Fruit fly (Drosophila melanogaster) whole organism, adult: ENCODE results near the gene Akap200.
A peak's percentile ranks its signal among the peaks of the same experiment; 100 is the strongest.

ENCODE experiments used
- CG11617 ChIP-seq: fragments of 200-800 bp; sonication (Bioruptor generic); optimal IDR thresholded peaks from 2 replicates; lab custom pipeline; 2017; ENCODE audit warnings: mild to moderate bottlenecking, missing biosample characterization, missing genetic modification reagents, missing genetic modification characterization
- CG12768 ChIP-seq: fragments of 200-800 bp; sonication (Bioruptor generic); optimal IDR thresholded peaks from 2 replicates; lab custom pipeline; 2017; ENCODE audit warnings: missing biosample characterization, missing genetic modification characterization, mild to moderate bottlenecking, moderate library complexity, missing genetic modification reagents
- CG14711 ChIP-seq: fragments of 200-800 bp; sonication (Bioruptor generic); optimal IDR thresholded peaks from 2 replicates; lab custom pipeline; 2018; ENCODE audit warnings: missing biosample characterization, mild to moderate bottlenecking, missing genetic modification characterization, moderate library complexity
- CG1620 ChIP-seq: fragments of 200-800 bp; sonication (Bioruptor generic); optimal IDR thresholded peaks from 2 replicates; lab custom pipeline; 2016; ENCODE audit warnings: missing biosample characterization, missing genetic modification characterization
- CG33017 ChIP-seq: fragments of 200-800 bp; sonication (Bioruptor generic); optimal IDR thresholded peaks from 2 replicates; lab custom pipeline; 2018; ENCODE audit warnings: missing biosample characterization, mild to moderate bottlenecking, missing genetic modification characterization, moderate library complexity
- CG5204 ChIP-seq: fragments of 200-800 bp; sonication (Bioruptor generic); optimal IDR thresholded peaks from 2 replicates; lab custom pipeline; 2016; ENCODE audit warnings: missing biosample characterization, missing genetic modification characterization
- CG7045 ChIP-seq: fragments of 200-800 bp; sonication (Bioruptor generic); optimal IDR thresholded peaks from 2 replicates; lab custom pipeline; 2017; ENCODE audit warnings: missing biosample characterization, mild to moderate bottlenecking, missing genetic modification characterization
- CG7101 ChIP-seq: fragments of 200-800 bp; sonication (Bioruptor generic); optimal IDR thresholded peaks from 2 replicates; lab custom pipeline; 2018; ENCODE audit warnings: missing biosample characterization, mild to moderate bottlenecking, missing genetic modification characterization, moderate library complexity
- Clk ChIP-seq: fragments of 200-800 bp; sonication (Bioruptor generic); optimal IDR thresholded peaks from 2 replicates; lab custom pipeline; 2017; ENCODE audit warnings: missing biosample characterization, missing genetic modification characterization
- Crg-1 ChIP-seq: fragments of 200-800 bp; sonication (Bioruptor generic); optimal IDR thresholded peaks from 2 replicates; lab custom pipeline; 2016; ENCODE audit warnings: missing biosample characterization, missing genetic modification characterization
- Hr96 ChIP-seq: fragments of 200-800 bp; sonication (Bioruptor generic); optimal IDR thresholded peaks from 2 replicates; lab custom pipeline; 2016; ENCODE audit warnings: missing biosample characterization, missing genetic modification characterization
- Mnt ChIP-seq: fragments of 200-800 bp; sonication (Bioruptor generic); optimal IDR thresholded peaks from 2 replicates; lab custom pipeline; 2016; ENCODE audit warnings: missing biosample characterization, mild to moderate bottlenecking, missing genetic modification characterization
- bab1 ChIP-seq: fragments of 200-800 bp; sonication (Bioruptor generic); optimal IDR thresholded peaks from 3 replicates; lab custom pipeline; 2019; ENCODE audit warnings: missing biosample characterization, mild to moderate bottlenecking, missing genetic modification characterization, moderate library complexity
- cic ChIP-seq: fragments of 200-800 bp; sonication (Bioruptor generic); optimal IDR thresholded peaks from 2 replicates; lab custom pipeline; 2017; ENCODE audit warnings: missing biosample characterization, mild to moderate bottlenecking, missing genetic modification characterization, moderate library complexity
- cnc ChIP-seq, 2 experiments: fragments of >200 bp; optimal IDR thresholded peaks; 2 replicates each; lab custom pipeline; 2017
- kay ChIP-seq: fragments of 200-800 bp; sonication (Bioruptor generic); peaks from one replicate; lab custom pipeline; 2016; ENCODE audit warnings: missing biosample characterization, missing genetic modification characterization, borderline replicate concordance
- ovo ChIP-seq: fragments of 200-800 bp; sonication (Bioruptor generic); optimal IDR thresholded peaks from 2 replicates; lab custom pipeline; 2016; ENCODE audit warnings: missing biosample characterization, missing genetic modification characterization
- pad ChIP-seq: fragments of 200-800 bp; sonication (Bioruptor generic); optimal IDR thresholded peaks from 3 replicates; lab custom pipeline; 2017; ENCODE audit warnings: missing biosample characterization, missing genetic modification characterization, mild to moderate bottlenecking, moderate library complexity, missing genetic modification reagents
- tj ChIP-seq: fragments of 200-800 bp; sonication (Bioruptor generic); optimal IDR thresholded peaks from 3 replicates; lab custom pipeline; 2017; ENCODE audit warnings: missing biosample characterization, mild to moderate bottlenecking, missing genetic modification characterization, moderate library complexity
- toe ChIP-seq: fragments of 200-800 bp; sonication (Bioruptor generic); optimal IDR thresholded peaks from 2 replicates; lab custom pipeline; 2016; ENCODE audit warnings: missing biosample characterization, missing genetic modification characterization

Gene Akap200

dm6 chr2L:8424662-8425208 is 9.2 kb downstream of the Akap200 start:
- no peak for TF ChIP-seq CG1620 (GFP tag; lab: Kevin White, UChicago)
- no peak for TF ChIP-seq ovo (GFP tag; lab: Kevin White, UChicago)
- TF ChIP-seq tj (GFP tag; lab: Kevin White, UChicago): no peak
- TF ChIP-seq kay (GFP tag; lab: Kevin White, UChicago): no peak
- TF ChIP-seq toe (GFP tag; lab: Kevin White, UChicago): no peak
- TF ChIP-seq CG7045 (GFP tag; lab: Kevin White, UChicago): no peak
- no peak for TF ChIP-seq bab1 (GFP tag; lab: Kevin White, UChicago)
- no peak for TF ChIP-seq CG14711
- TF ChIP-seq CG11617 (GFP tag; lab: Kevin White, UChicago): no peak
- no peak for TF ChIP-seq CG12768 (GFP tag; lab: Kevin White, UChicago)
- no peak for TF ChIP-seq CG33017 (tag; lab: Kevin White, UChicago)
- no peak for TF ChIP-seq Hr96 (GFP tag; lab: Kevin White, UChicago)
- TF ChIP-seq pad (GFP tag; lab: Kevin White, UChicago): no peak

- peak; percentile 36 for TF ChIP-seq kay (GFP tag; lab: Kevin White, UChicago)
- peak; percentile 77 for TF ChIP-seq tj (GFP tag; lab: Kevin White, UChicago)
- TF ChIP-seq Crg-1: no peak
Observed at dm6 chr2L:8425212-8425611, 9.7 kb downstream of the Akap200 start.

dm6 chr2L:8425962-8426759 is 10.7 kb downstream of the Akap200 start:
- TF ChIP-seq Hr96 (GFP tag; lab: Kevin White, UChicago): no peak
- peak; percentile 92 for TF ChIP-seq kay (GFP tag; lab: Kevin White, UChicago)
- no peak for TF ChIP-seq Crg-1
- peak; percentile 30 for TF ChIP-seq bab1 (GFP tag; lab: Kevin White, UChicago)
- no peak for TF ChIP-seq pad (GFP tag; lab: Kevin White, UChicago)
- peak; percentile 5 for TF ChIP-seq CG14711
- TF ChIP-seq CG33017 (tag; lab: Kevin White, UChicago): peak; percentile 42
- TF ChIP-seq tj (GFP tag; lab: Kevin White, UChicago): peak; percentile 67
- TF ChIP-seq CG1620 (GFP tag; lab: Kevin White, UChicago): no peak

- TF ChIP-seq pad (GFP tag; lab: Kevin White, UChicago) (no peak), Crg-1 (no peak), CG12768 (GFP tag; lab: Kevin White, UChicago) (no peak)
Observed at dm6 chr2L:8426801-8427200, 11.3 kb downstream of the Akap200 start.

dm6 chr2L:8432130-8432529 is 16.6 kb downstream of the Akap200 start:
- no peak for TF ChIP-seq CG14711
- TF ChIP-seq CG12768 (GFP tag; lab: Kevin White, UChicago): no peak
- no peak for TF ChIP-seq Mnt
- TF ChIP-seq cnc (optimal IDR thresholded peaks at IDR 0.05; lab: Kevin White, UChicago): no peak
- no peak for TF ChIP-seq CG11617 (GFP tag; lab: Kevin White, UChicago)
- TF ChIP-seq ovo (GFP tag; lab: Kevin White, UChicago): no peak
- TF ChIP-seq pad (GFP tag; lab: Kevin White, UChicago): no peak
- TF ChIP-seq kay (GFP tag; lab: Kevin White, UChicago): no peak

dm6 chr2L:8433512-8433911 is 18.0 kb downstream of the Akap200 start, which contains the start of gene grk:
Gene grk (minus strand): TSS chr2L:8433598.
- TF ChIP-seq ovo (GFP tag; lab: Kevin White, UChicago) (peak; percentile 52), pad (GFP tag; lab: Kevin White, UChicago) (peak; percentile 47), cnc (optimal IDR thresholded peaks at IDR 0.05; lab: Kevin White, UChicago) (no peak)

dm6 chr2L:8437176-8437575 is 21.7 kb downstream of the Akap200 start, which contains the start of the genes D12 and Chrac-14:
Gene D12 (minus strand): TSS chr2L:8437365.
Gene Chrac-14 (plus strand): TSS chr2L:8437405.
- TF ChIP-seq ovo (GFP tag; lab: Kevin White, UChicago): no peak
- peak; percentile 48 for TF ChIP-seq CG1620 (GFP tag; lab: Kevin White, UChicago)
- peak; percentile 15 for TF ChIP-seq bab1 (GFP tag; lab: Kevin White, UChicago)
- peak; percentile 10 for TF ChIP-seq pad (GFP tag; lab: Kevin White, UChicago)
- TF ChIP-seq cic (GFP tag; lab: Kevin White, UChicago): no peak
- no peak for TF ChIP-seq CG33017 (tag; lab: Kevin White, UChicago)
- no peak for TF ChIP-seq CG12768 (GFP tag; lab: Kevin White, UChicago)
- no peak for TF ChIP-seq Hr96 (GFP tag; lab: Kevin White, UChicago)
- TF ChIP-seq kay (GFP tag; lab: Kevin White, UChicago): no peak
- no peak for TF ChIP-seq CG11617 (GFP tag; lab: Kevin White, UChicago)
- TF ChIP-seq toe (GFP tag; lab: Kevin White, UChicago): no peak
- no peak for TF ChIP-seq CG5204
- no peak for TF ChIP-seq tj (GFP tag; lab: Kevin White, UChicago)
- TF ChIP-seq Mnt: peak; percentile 65
- TF ChIP-seq Crg-1: peak; percentile 23
- TF ChIP-seq Clk (GFP tag; lab: Kevin White, UChicago): no peak
- TF ChIP-seq CG7101: peak; percentile 24
- TF ChIP-seq CG14711: no peak
- TF ChIP-seq CG7045 (GFP tag; lab: Kevin White, UChicago): no peak
- no peak for TF ChIP-seq cnc (optimal IDR thresholded peaks at IDR 0.05; lab: Kevin White, UChicago)
